Worm (Caenorhabditis elegans) whole organism, L4 larva: ENCODE measurements around the gene Y57G11C.52.

Experiments
- F26F4.8 ChIP-seq: fragments of 200-800 bp; sonication (Bioruptor generic); conservative IDR thresholded peaks from 2 replicates; pipeline ENCODE4 v1.3.6; 2022; ENCODE audit warnings: missing genetic modification characterization, missing compliant biosample characterization
- F49E8.2 ChIP-seq: sonication (generic microtip); optimal IDR thresholded peaks from 2 replicates; lab custom pipeline; 2016; ENCODE audit warnings: missing compliant biosample characterization, mild to moderate bottlenecking, missing genetic modification characterization, borderline replicate concordance
- R02D3.7 ChIP-seq: fragments of 150-350 bp; sonication (generic microtip); optimal IDR thresholded peaks from 3 replicates; lab custom pipeline; 2014; ENCODE audit warnings: missing biosample characterization, missing genetic modification characterization
- T20F7.1 ChIP-seq: fragments of 200-800 bp; sonication (Bioruptor generic); optimal IDR thresholded peaks from 2 replicates; lab custom pipeline; 2018; ENCODE audit warnings: mild to moderate bottlenecking, missing genetic modification characterization, missing compliant biosample characterization
- Y105C5A.15 ChIP-seq: fragments of 200-800 bp; sonication (Bioruptor generic); IDR thresholded peaks from 2 replicates; pipeline ENCODE4 v1.3.6; 2022; ENCODE audit warnings: missing genetic modification characterization, missing compliant biosample characterization
- Y48G9A.11 ChIP-seq: fragments of 200-800 bp; sonication (Bioruptor generic); IDR thresholded peaks from 2 replicates; pipeline ENCODE4 v1.3.6; 2022; ENCODE audit warnings: missing genetic modification reagents, missing genetic modification characterization, missing compliant biosample characterization
- Y75B8A.6 ChIP-seq: fragments of 200-800 bp; sonication (Bioruptor generic); IDR thresholded peaks from 2 replicates; pipeline ENCODE4 v1.3.6; 2022; ENCODE audit warnings: missing genetic modification reagents, missing genetic modification characterization, missing compliant biosample characterization
- ZK546.5 ChIP-seq, 2 experiments: sonication (generic microtip); optimal IDR thresholded peaks; 2 replicates each; lab custom pipeline; 2017; ENCODE audit warnings: missing biosample characterization in 2 of 2, missing genetic modification characterization in 2 of 2
- arid-1 ChIP-seq: fragments of 200-800 bp; sonication (Bioruptor generic); conservative IDR thresholded peaks from 2 replicates; pipeline ENCODE4 v1.3.6; 2022; ENCODE audit warnings: missing genetic modification reagents, missing genetic modification characterization, missing compliant biosample characterization
- attf-4 ChIP-seq: sonication (generic microtip); optimal IDR thresholded peaks from 3 replicates; lab custom pipeline; 2017; ENCODE audit warnings: missing biosample characterization, missing genetic modification characterization
- ceh-20 ChIP-seq: fragments of 200-800 bp; sonication (Bioruptor generic); IDR thresholded peaks from 2 replicates; pipeline ENCODE4 v1.3.6; 2022; ENCODE audit warnings: missing genetic modification reagents, missing genetic modification characterization, missing compliant biosample characterization
- ceh-28 ChIP-seq: fragments of 150-350 bp; optimal IDR thresholded peaks from 2 replicates; lab custom pipeline; 2014; ENCODE audit warnings: missing biosample characterization, missing genetic modification reagents, missing genetic modification characterization
- ceh-62 ChIP-seq: sonication (generic microtip); optimal IDR thresholded peaks from 2 replicates; lab custom pipeline; 2017; ENCODE audit warnings: missing biosample characterization, missing genetic modification characterization
- ces-1 ChIP-seq: fragments of 150-350 bp; sonication (generic microtip); optimal IDR thresholded peaks from 4 replicates; lab custom pipeline; 2014; ENCODE audit warnings: missing biosample characterization, missing genetic modification reagents, missing genetic modification characterization
- ctbp-1 ChIP-seq: fragments of 200-800 bp; sonication (Bioruptor generic); IDR thresholded peaks from 2 replicates; pipeline ENCODE4 v1.3.6; 2022; ENCODE audit warnings: missing genetic modification reagents, missing genetic modification characterization, missing compliant biosample characterization
- daf-16 ChIP-seq, 3 experiments: sonication (generic microtip); optimal IDR thresholded peaks; 2 replicates each; lab custom pipeline; 2016 to 2017; ENCODE audit warnings: missing genetic modification characterization in 3 of 3, missing genetic modification reagents in 3 of 3, mild to moderate bottlenecking in 2 of 3, missing compliant biosample characterization in 2 of 3, missing biosample characterization in 1 of 3, moderate library complexity in 1 of 3
- daf-19 ChIP-seq: fragments of 200-800 bp; sonication (Bioruptor generic); conservative IDR thresholded peaks from 2 replicates; pipeline ENCODE4 v1.3.6; 2022; ENCODE audit warnings: missing genetic modification characterization, missing compliant biosample characterization
- dmd-6 ChIP-seq: fragments of 200-800 bp; sonication (Bioruptor generic); IDR thresholded peaks from 2 replicates; pipeline ENCODE4 v1.3.6; 2022; ENCODE audit warnings: missing genetic modification reagents, missing genetic modification characterization, missing compliant biosample characterization
- dve-1 ChIP-seq: sonication (generic microtip); optimal IDR thresholded peaks from 2 replicates; lab custom pipeline; 2017; ENCODE audit warnings: antibody characterized with exemption, mild to moderate bottlenecking, missing genetic modification characterization, missing compliant biosample characterization; ENCODE audit not compliant: insufficient read depth
- egl-43 ChIP-seq: fragments of 200-800 bp; sonication (Bioruptor generic); IDR thresholded peaks from 2 replicates; pipeline ENCODE4 v1.3.6; 2022; ENCODE audit warnings: missing genetic modification reagents, missing genetic modification characterization, missing compliant biosample characterization
- fos-1 ChIP-seq: fragments of 150-350 bp; optimal IDR thresholded peaks from 2 replicates; lab custom pipeline; 2014; ENCODE audit warnings: missing biosample characterization, missing genetic modification characterization
- hlh-11 ChIP-seq: fragments of 200-800 bp; sonication (Bioruptor generic); optimal IDR thresholded peaks from 2 replicates; lab custom pipeline; 2018; ENCODE audit warnings: mild to moderate bottlenecking, missing genetic modification characterization, missing compliant biosample characterization
- lim-7 ChIP-seq: fragments of 200-800 bp; sonication (Bioruptor generic); IDR thresholded peaks from 2 replicates; pipeline ENCODE4 v1.3.6; 2022; ENCODE audit warnings: missing genetic modification characterization, missing compliant biosample characterization
- lin-1 ChIP-seq: fragments of 200-800 bp; sonication (Bioruptor generic); IDR thresholded peaks from 2 replicates; pipeline ENCODE4 v1.3.6; 2022; ENCODE audit warnings: missing genetic modification reagents, missing genetic modification characterization, missing compliant biosample characterization
- lin-15B ChIP-seq: fragments of 150-350 bp; sonication (generic microtip); optimal IDR thresholded peaks from 3 replicates; lab custom pipeline; 2014; ENCODE audit warnings: missing biosample characterization, missing genetic modification characterization
- lin-29 ChIP-seq: fragments of 200-800 bp; sonication (Bioruptor generic); IDR thresholded peaks from 2 replicates; pipeline ENCODE4 v1.3.6; 2022; ENCODE audit warnings: missing genetic modification reagents, missing genetic modification characterization, missing compliant biosample characterization
- lin-38 ChIP-seq: fragments of 200-800 bp; sonication (Bioruptor generic); IDR thresholded peaks from 2 replicates; pipeline ENCODE4 v1.3.6; 2022; ENCODE audit warnings: missing genetic modification reagents, missing genetic modification characterization, missing compliant biosample characterization
- madf-5 ChIP-seq, 2 experiments: fragments of 200-800 bp; sonication (Bioruptor generic); IDR thresholded peaks; 2 replicates each; pipeline ENCODE4 v1.3.6; 2022; ENCODE audit warnings: missing compliant biosample characterization in 2 of 2, missing genetic modification characterization in 2 of 2
- mdt-29 ChIP-seq: fragments of 200-800 bp; sonication (Bioruptor generic); IDR thresholded peaks from 2 replicates; pipeline ENCODE4 v1.3.6; 2022; ENCODE audit warnings: missing genetic modification reagents, missing genetic modification characterization, missing compliant biosample characterization
- mep-1 ChIP-seq: fragments of 150-350 bp; sonication (generic microtip); optimal IDR thresholded peaks from 3 replicates; lab custom pipeline; 2014; ENCODE audit warnings: missing biosample characterization, missing genetic modification characterization
- mes-2 ChIP-seq: sonication (generic microtip); optimal IDR thresholded peaks from 2 replicates; lab custom pipeline; 2016; ENCODE audit warnings: missing genotype, mild to moderate bottlenecking, missing genetic modification characterization, missing compliant biosample characterization; ENCODE audit not compliant: poor library complexity, severe bottlenecking
- nhr-102 ChIP-seq: sonication (generic microtip); optimal IDR thresholded peaks from 2 replicates; lab custom pipeline; 2016; ENCODE audit warnings: mild to moderate bottlenecking, missing genetic modification characterization, moderate library complexity, missing compliant biosample characterization
- nhr-11 ChIP-seq: fragments of 150-350 bp; optimal IDR thresholded peaks from 2 replicates; lab custom pipeline; 2014; ENCODE audit warnings: missing biosample characterization, missing genetic modification characterization
- nhr-28 ChIP-seq: fragments of 150-350 bp; optimal IDR thresholded peaks from 2 replicates; lab custom pipeline; 2014; ENCODE audit warnings: missing biosample characterization, missing genetic modification characterization
- nhr-6 ChIP-seq: fragments of 150-350 bp; optimal IDR thresholded peaks from 2 replicates; lab custom pipeline; 2014; ENCODE audit warnings: missing biosample characterization, missing genetic modification characterization
- nhr-76 ChIP-seq: fragments of 150-350 bp; optimal IDR thresholded peaks from 2 replicates; lab custom pipeline; 2014; ENCODE audit warnings: missing biosample characterization, missing genetic modification characterization
- nhr-77 ChIP-seq: fragments of 150-350 bp; optimal IDR thresholded peaks from 2 replicates; lab custom pipeline; 2014; ENCODE audit warnings: missing biosample characterization, missing genetic modification characterization
- php-3 ChIP-seq: fragments of 200-800 bp; sonication (Bioruptor generic); IDR thresholded peaks from 2 replicates; pipeline ENCODE4 v1.3.6; 2022; ENCODE audit warnings: missing genetic modification reagents, missing genetic modification characterization, missing compliant biosample characterization
- pqm-1 ChIP-seq: sonication (generic microtip); optimal IDR thresholded peaks from 2 replicates; lab custom pipeline; 2017; ENCODE audit warnings: missing biosample characterization, missing genetic modification characterization
- rbr-2 ChIP-seq: sonication (generic microtip); optimal IDR thresholded peaks from 2 replicates; lab custom pipeline; 2016; ENCODE audit warnings: missing genotype, missing genetic modification characterization, missing compliant biosample characterization
- sdz-12 ChIP-seq: fragments of 200-800 bp; sonication (Bioruptor generic); optimal IDR thresholded peaks from 2 replicates; lab custom pipeline; 2018; ENCODE audit warnings: mild to moderate bottlenecking, missing genetic modification characterization, missing compliant biosample characterization
- skn-1 ChIP-seq: fragments of 150-350 bp; optimal IDR thresholded peaks from 2 replicates; lab custom pipeline; 2014; ENCODE audit warnings: missing biosample characterization, missing genetic modification characterization
- snpc-4 ChIP-seq: fragments of 150-350 bp; optimal IDR thresholded peaks from 2 replicates; lab custom pipeline; 2014; ENCODE audit warnings: missing biosample characterization, missing genetic modification characterization
- spr-1 ChIP-seq: sonication (generic microtip); optimal IDR thresholded peaks from 2 replicates; lab custom pipeline; 2016; ENCODE audit warnings: mild to moderate bottlenecking, missing genetic modification characterization, missing compliant biosample characterization
- spr-3 ChIP-seq: fragments of 200-800 bp; sonication (Bioruptor generic); optimal IDR thresholded peaks from 2 replicates; lab custom pipeline; 2018; ENCODE audit warnings: mild to moderate bottlenecking, missing genetic modification characterization, missing compliant biosample characterization
- zag-1 ChIP-seq: fragments of 150-350 bp; optimal IDR thresholded peaks from 2 replicates; lab custom pipeline; 2014; ENCODE audit warnings: missing biosample characterization, missing genetic modification characterization
- ztf-7 ChIP-seq: fragments of 150-350 bp; optimal IDR thresholded peaks from 2 replicates; lab custom pipeline; 2014; ENCODE audit warnings: missing biosample characterization, missing genetic modification characterization

Y57G11C.52 gene

ce11 chrIV:14883812-14884211 lies 30.0 kb downstream of the Y57G11C.52 start (continued):
- TF ChIP-seq nhr-102 (tag; lab: Kevin White, UChicago) (peak; percentile 25), lim-7 (GFP tag; lab: Robert Waterston, UW) (no peak), lin-15B (tag; lab: Kevin White, UChicago) (no peak), fos-1 (tag; lab: Kevin White, UChicago) (no peak), arid-1 (GFP tag; lab: Robert Waterston, UW) (no peak), mep-1 (tag; lab: Kevin White, UChicago) (peak; percentile 8), nhr-6 (tag; lab: Kevin White, UChicago) (peak; percentile 66), T20F7.1 (GFP tag; lab: Kevin White, UChicago) (no peak), Y105C5A.15 (GFP tag; lab: Robert Waterston, UW) (no peak), F26F4.8 (no peak), ces-1 (GFP tag; lab: Kevin White, UChicago) (no peak), hlh-11 (tag; lab: Kevin White, UChicago) (peak; percentile 87), nhr-76 (no peak), dmd-6 (GFP tag; lab: Robert Waterston, UW) (peak; percentile 87; the same call in 1 of the 2 replicates)

- TF ChIP-seq dmd-6 (GFP tag; lab: Robert Waterston, UW): 0 out of 2 replicates have a peak, but pooled peaks have one; percentile 8
- TF ChIP-seq ceh-62 (tag; lab: Kevin White, UChicago): no peak
- TF ChIP-seq hlh-11 (tag; lab: Kevin White, UChicago): peak; percentile 28
- peak; percentile 30 for TF ChIP-seq pqm-1 (tag; lab: Kevin White, UChicago)
- no peak for TF ChIP-seq mes-2 (tag; lab: Kevin White, UChicago)
- TF ChIP-seq spr-3 (GFP tag; lab: Kevin White, UChicago): no peak
- no peak for TF ChIP-seq ctbp-1
- no peak for TF ChIP-seq daf-16 (GFP tag; optimal IDR thresholded peaks at IDR 0.05; lab: Kevin White, UChicago)
- peak; percentile 56 for TF ChIP-seq daf-16 (tag; optimal IDR thresholded peaks at IDR 0.05; lab: Kevin White, UChicago)
- TF ChIP-seq daf-19 (GFP tag; lab: Robert Waterston, UW): no peak
- TF ChIP-seq nhr-28 (tag; lab: Kevin White, UChicago): peak; percentile 30
- peak; percentile 16 for TF ChIP-seq dve-1 (tag; lab: Kevin White, UChicago)
Measured at ce11 chrIV:14885584-14885983, 31.8 kb downstream of the Y57G11C.52 start.

DNA sequence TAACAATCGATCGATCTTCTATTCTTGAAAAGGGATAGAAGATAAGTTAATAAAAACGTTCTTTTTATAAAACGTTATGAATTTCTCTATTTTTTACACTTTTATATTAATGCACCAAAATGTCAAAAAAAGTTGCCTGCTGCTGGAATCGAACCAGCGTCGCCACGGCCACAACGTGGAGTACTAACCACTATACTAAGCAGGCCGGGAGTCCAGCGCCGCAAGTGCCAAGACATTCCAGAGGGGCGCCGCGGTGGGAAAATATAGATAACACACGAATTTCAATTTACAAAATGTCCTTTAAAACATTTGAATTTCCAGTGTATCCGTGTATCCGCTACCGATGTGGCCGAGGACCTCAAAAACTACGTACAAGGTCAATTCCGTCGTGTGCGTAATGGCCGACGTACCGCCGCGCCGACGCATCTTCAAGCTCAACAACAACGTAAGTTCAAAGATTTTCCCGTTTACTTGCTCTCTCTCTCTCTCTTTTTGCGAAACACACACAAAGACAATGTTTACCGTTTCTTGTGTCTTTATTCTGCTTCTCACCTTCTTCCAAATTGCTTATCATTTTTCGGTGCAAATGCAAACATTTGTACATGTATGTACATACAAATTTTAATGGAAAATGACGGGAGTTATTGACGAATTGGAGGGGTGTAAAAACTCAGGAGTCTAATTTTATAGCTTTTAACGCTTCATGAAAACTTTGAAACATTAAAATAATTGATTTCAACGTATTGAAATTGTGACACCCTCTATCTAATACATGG lies 35.3 kb downstream of the Y57G11C.52 start:
- peak; percentile 4 for TF ChIP-seq spr-1 (tag; lab: Kevin White, UChicago)
- TF ChIP-seq R02D3.7: no peak
- TF ChIP-seq nhr-77: no peak
- no peak for TF ChIP-seq ceh-28 (tag; lab: Kevin White, UChicago)
- TF ChIP-seq Y75B8A.6 (GFP tag; lab: Robert Waterston, UW): no peak
- TF ChIP-seq Y48G9A.11: no peak; the same call in 1 of the 2 replicates
- TF ChIP-seq lin-29 (GFP tag; lab: Robert Waterston, UW): no peak
- no peak for TF ChIP-seq madf-5 (GFP tag; IDR thresholded peaks at IDR 0.05; lab: Robert Waterston, UW)
- no peak for TF ChIP-seq attf-4 (tag; lab: Kevin White, UChicago)
- TF ChIP-seq skn-1: no peak
- TF ChIP-seq lin-1 (GFP tag; lab: Robert Waterston, UW): no peak
- TF ChIP-seq snpc-4 (tag; lab: Kevin White, UChicago): no peak
- TF ChIP-seq rbr-2 (tag; lab: Kevin White, UChicago): no peak
- TF ChIP-seq ceh-20 (GFP tag; lab: Robert Waterston, UW): no peak
- no peak for TF ChIP-seq ztf-7 (tag; lab: Kevin White, UChicago)
- no peak for TF ChIP-seq zag-1 (tag; lab: Kevin White, UChicago)
- no peak for TF ChIP-seq egl-43
- TF ChIP-seq nhr-28 (tag; lab: Kevin White, UChicago): peak; percentile 45
- TF ChIP-seq mdt-29 (GFP tag; lab: Robert Waterston, UW): no peak
- TF ChIP-seq php-3: no peak
- TF ChIP-seq F49E8.2 (tag; lab: Kevin White, UChicago): peak; percentile 31
- no peak for TF ChIP-seq ZK546.5 (tag; optimal IDR thresholded peaks at IDR 0.05; lab: Kevin White, UChicago)
- peak; percentile 27 for TF ChIP-seq hlh-11 (tag; lab: Kevin White, UChicago)
- TF ChIP-seq lin-38 (GFP tag; lab: Robert Waterston, UW): peak; percentile 52
- TF ChIP-seq nhr-11 (tag; lab: Kevin White, UChicago): no peak
- no peak for TF ChIP-seq ctbp-1
- no peak for TF ChIP-seq sdz-12
